Worm (Caenorhabditis elegans): ENCODE measurements around the gene D1014.13.

DNA sequence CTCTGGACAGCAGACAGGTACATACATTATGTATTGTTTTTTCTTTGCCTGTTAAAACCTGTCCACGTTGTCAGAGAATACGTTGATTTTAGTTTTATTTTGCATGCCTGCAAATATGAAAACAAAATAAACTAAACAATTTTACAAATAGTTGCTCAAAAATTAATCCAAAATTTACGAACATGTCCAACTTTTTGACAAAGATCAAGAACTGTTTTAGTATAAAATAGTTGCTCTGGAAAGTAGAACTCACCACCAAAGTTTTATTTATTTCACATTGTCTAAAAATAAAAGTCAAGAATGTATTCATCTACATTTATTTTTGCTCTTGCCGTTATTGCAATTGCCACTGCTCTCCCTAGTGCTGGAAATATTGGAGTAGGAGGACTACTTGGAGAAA, 41.0 kb upstream of the D1014.13 start, which contains the start of gene srlf-16:
- TF ChIP-seq pha-4 (tag; optimal IDR thresholded peaks at IDR 0.05) = no peak
- TF ChIP-seq hlh-1 (tag; optimal IDR thresholded peaks at IDR 0.05) = no peak
- no peak for TF ChIP-seq elt-3 (tag; optimal IDR thresholded peaks at IDR 0.05)
- no peak for TF ChIP-seq sptf-1 (tag; optimal IDR thresholded peaks at IDR 0.05)

Measured in whole organism, mixed stage, embryonic.